Worm (Caenorhabditis elegans): ENCODE data around the gene let-2.

Gene let-2

ce11 chrX:16366993-16367392 is 22.1 kb downstream of the let-2 start, which contains the start of gene ace-1:
ace-1 (plus strand) TSS chrX:16367293.
- TF ChIP-seq nhr-90 (tag; optimal IDR thresholded peaks at IDR 0.05; ENCODE audit: poor library complexity) (no peak), snpc-4 (tag; optimal IDR thresholded peaks at IDR 0.05) (no peak), lin-35 (GFP tag; optimal IDR thresholded peaks at IDR 0.05) (no peak)

DNA sequence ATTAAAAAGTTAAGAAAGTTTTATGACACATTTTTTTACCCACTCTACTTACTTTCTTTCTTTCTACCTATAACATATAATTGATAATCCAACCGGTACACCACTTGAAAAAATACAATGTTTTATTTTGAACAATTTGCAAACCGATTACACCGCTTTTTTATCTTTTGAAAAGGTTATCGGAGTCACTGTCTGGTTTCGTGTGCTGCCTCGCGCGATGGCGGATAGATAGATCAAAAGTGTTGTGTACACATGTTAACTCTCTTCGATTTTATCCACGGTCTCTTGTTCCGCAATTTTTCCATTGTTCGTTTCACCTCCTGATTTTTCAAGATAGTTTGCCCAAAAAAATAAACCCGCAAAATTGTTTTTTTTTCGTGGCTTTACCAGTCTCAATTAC is 22.6 kb downstream of the let-2 start:
- TF ChIP-seq aly-2 (tag; optimal IDR thresholded peaks at IDR 0.05) = no peak
- TF ChIP-seq Y116A8C.19 (tag; optimal IDR thresholded peaks at IDR 0.05; ENCODE audit: borderline replicate concordance) = no peak
- TF ChIP-seq mef-2 (tag; optimal IDR thresholded peaks at IDR 0.05) = no peak
- TF ChIP-seq snu-23 (GFP tag; optimal IDR thresholded peaks at IDR 0.05) = no peak
- no peak for TF ChIP-seq mdl-1 (tag; optimal IDR thresholded peaks at IDR 0.05)
- no peak for TF ChIP-seq dsc-1 (tag; optimal IDR thresholded peaks at IDR 0.05)
- no peak for TF ChIP-seq unc-130 (tag; optimal IDR thresholded peaks at IDR 0.05)
- no peak for TF ChIP-seq nhr-237 (tag; optimal IDR thresholded peaks at IDR 0.05)
- no peak for TF ChIP-seq irx-1 (tag; optimal IDR thresholded peaks at IDR 0.05)
- TF ChIP-seq skn-1 (tag; optimal IDR thresholded peaks at IDR 0.05) = no peak
- TF ChIP-seq ama-1 (optimal IDR thresholded peaks at IDR 0.05) = no peak
- TF ChIP-seq mab-9 (GFP tag; IDR thresholded peaks at IDR 0.05) = no peak
- no peak for TF ChIP-seq sup-37 (GFP tag; optimal IDR thresholded peaks at IDR 0.05)
- no peak for TF ChIP-seq ceh-82 (tag; optimal IDR thresholded peaks at IDR 0.05)
- TF ChIP-seq ztf-11 (tag; optimal IDR thresholded peaks at IDR 0.05) = no peak
- no peak for TF ChIP-seq nhr-76 (tag; optimal IDR thresholded peaks at IDR 0.05)
- no peak for TF ChIP-seq fkh-10 (GFP tag; optimal IDR thresholded peaks at IDR 0.05)
- no peak for TF ChIP-seq ceh-88 (GFP tag; IDR thresholded peaks at IDR 0.05)
- TF ChIP-seq elt-3 (tag; optimal IDR thresholded peaks at IDR 0.05) = no peak

DNA sequence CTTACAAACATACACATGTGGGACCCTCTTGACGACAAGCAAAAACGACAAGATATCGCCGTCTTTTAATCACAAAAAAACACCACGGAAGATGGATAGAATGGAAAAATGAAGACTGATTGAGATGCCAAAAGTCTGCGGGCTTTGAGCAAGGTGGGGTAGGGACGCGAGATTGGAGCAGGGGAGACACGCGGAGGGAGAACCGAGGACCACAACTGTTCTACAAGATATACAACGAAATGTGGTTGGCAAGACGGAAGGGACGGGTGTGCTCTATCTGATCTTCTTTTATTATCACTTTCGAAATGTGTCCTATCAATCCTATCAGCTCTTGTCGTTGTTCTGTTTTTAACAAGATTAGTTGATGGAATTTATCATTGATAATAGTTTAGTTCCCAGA is 25.5 kb downstream of the let-2 start:
- TF ChIP-seq pag-3 (tag; optimal IDR thresholded peaks at IDR 0.05; ENCODE audit: borderline replicate concordance, insufficient read depth) = no peak
- TF ChIP-seq sup-37 (GFP tag; optimal IDR thresholded peaks at IDR 0.05) = no peak
- TF ChIP-seq rnt-1 (tag; optimal IDR thresholded peaks at IDR 0.05) = peak; percentile 29
- TF ChIP-seq pax-3 (tag; optimal IDR thresholded peaks at IDR 0.05) = no peak
- TF ChIP-seq C34B4.2 (tag; optimal IDR thresholded peaks at IDR 0.05) = no peak
- TF ChIP-seq ztf-11 (tag; optimal IDR thresholded peaks at IDR 0.05) = no peak
- TF ChIP-seq lin-14 (GFP tag; optimal IDR thresholded peaks at IDR 0.05) = peak; percentile 75
- TF ChIP-seq elt-3 (tag; optimal IDR thresholded peaks at IDR 0.05) = no peak
- no peak for TF ChIP-seq mdl-1 (tag; optimal IDR thresholded peaks at IDR 0.05)
- no peak for TF ChIP-seq fos-1 (tag; optimal IDR thresholded peaks at IDR 0.05)
- TF ChIP-seq elt-2 (tag; optimal IDR thresholded peaks at IDR 0.05) = no peak
- TF ChIP-seq vab-15 (tag; optimal IDR thresholded peaks at IDR 0.05) = no peak
- TF ChIP-seq efl-1 (optimal IDR thresholded peaks at IDR 0.05) = no peak
- TF ChIP-seq efl-1 (GFP tag; optimal IDR thresholded peaks at IDR 0.05 in 1 of 2) = no peak
- no peak for TF ChIP-seq skn-1 (tag; optimal IDR thresholded peaks at IDR 0.05)
- no peak for TF ChIP-seq egl-27 (tag; optimal IDR thresholded peaks at IDR 0.05)
- no peak for TF ChIP-seq nhr-90 (tag; optimal IDR thresholded peaks at IDR 0.05; ENCODE audit: poor library complexity)
- no peak for TF ChIP-seq F16B12.6 (tag; optimal IDR thresholded peaks at IDR 0.05)
- no peak for TF ChIP-seq unc-86 (tag; optimal IDR thresholded peaks at IDR 0.05)
- no peak for TF ChIP-seq dsc-1 (tag; optimal IDR thresholded peaks at IDR 0.05)
- TF ChIP-seq ceh-90 (tag; optimal IDR thresholded peaks at IDR 0.05) = no peak
- TF ChIP-seq Y116A8C.19 (tag; optimal IDR thresholded peaks at IDR 0.05; ENCODE audit: borderline replicate concordance) = no peak
- no peak for TF ChIP-seq snu-23 (GFP tag; optimal IDR thresholded peaks at IDR 0.05)
- TF ChIP-seq tbx-2 (tag; optimal IDR thresholded peaks at IDR 0.05) = no peak
- no peak for TF ChIP-seq unc-62 (GFP tag; optimal IDR thresholded peaks at IDR 0.05)
- TF ChIP-seq mab-9 (GFP tag; IDR thresholded peaks at IDR 0.05) = no peak
- TF ChIP-seq nhr-12 (tag; optimal IDR thresholded peaks at IDR 0.05) = no peak
- peak; percentile 38 for TF ChIP-seq fkh-10 (GFP tag; optimal IDR thresholded peaks at IDR 0.05)
- TF ChIP-seq nhr-71 (tag; optimal IDR thresholded peaks at IDR 0.05) = peak; percentile 11
